In genomic region chrII:11839116-11839515, ce11 we compare ENCODE assay signal across 4 worm cellular contexts.
TF ChIP-seq lines count a peak whose summit lies in the region.

No protein-coding gene starts in this region.

TF ChIP-seq in whole organism, L1 larva, 84 proteins besides CTCF, POLR2A, EP300 and RAD21:
- TF ChIP-seq lin-14 (GFP tag; optimal IDR thresholded peaks at IDR 0.05; lab: Kevin White, UChicago) (peak; percentile 50), snu-23 (GFP tag; optimal IDR thresholded peaks at IDR 0.05; lab: Kevin White, UChicago) (peak; percentile 14), egl-27 (tag; optimal IDR thresholded peaks at IDR 0.05; lab: Kevin White, UChicago) (no peak), nhr-84 (tag; optimal IDR thresholded peaks at IDR 0.05; lab: Kevin White, UChicago) (no peak), skn-1 (tag; optimal IDR thresholded peaks at IDR 0.05; lab: Kevin White, UChicago) (no peak), nhr-20 (tag; optimal IDR thresholded peaks at IDR 0.05; lab: Kevin White, UChicago) (peak; percentile 60), nhr-19 (GFP tag; conservative IDR thresholded peaks at IDR 0.05; lab: Robert Waterston, UW) (peak; percentile 21; the same call in 1 of the 2 replicates), nhr-85 (tag; lab: Kevin White, UChicago) (peak; percentile 89), tlp-1 (tag; optimal IDR thresholded peaks at IDR 0.05; lab: Kevin White, UChicago) (no peak), lsy-2 (tag; optimal IDR thresholded peaks at IDR 0.05; lab: Kevin White, UChicago) (peak in 1 of 2 experiments; percentile 18), fkh-8 (tag; optimal IDR thresholded peaks at IDR 0.05; lab: Kevin White, UChicago) (no peak), nhr-71 (tag; optimal IDR thresholded peaks at IDR 0.05; lab: Kevin White, UChicago) (peak; percentile 64), egl-13 (tag; optimal IDR thresholded peaks at IDR 0.05; lab: Kevin White, UChicago) (no peak), blmp-1 (tag; optimal IDR thresholded peaks at IDR 0.05; lab: Kevin White, UChicago) (peak; percentile 15), elt-3 (tag; optimal IDR thresholded peaks at IDR 0.05; lab: Kevin White, UChicago) (peak in 1 of 6 experiments; percentile 48), alr-1 (tag; optimal IDR thresholded peaks at IDR 0.05; lab: Kevin White, UChicago; ENCODE audit: borderline replicate concordance) (no peak)

TF ChIP-seq in whole organism, L2 larva, 48 proteins besides CTCF, POLR2A, EP300 and RAD21:
- TF ChIP-seq crh-2 (tag; optimal IDR thresholded peaks at IDR 0.05; lab: Kevin White, UChicago) (no peak), nhr-25 (tag; optimal IDR thresholded peaks at IDR 0.05; lab: Kevin White, UChicago) (peak; percentile 53), ZK546.5 (tag; optimal IDR thresholded peaks at IDR 0.05; lab: Kevin White, UChicago) (no peak), aly-2 (tag; optimal IDR thresholded peaks at IDR 0.05; lab: Kevin White, UChicago) (no peak), sma-9 (GFP tag; optimal IDR thresholded peaks at IDR 0.05; lab: Kevin White, UChicago) (peak; percentile 46), sma-9 (tag; optimal IDR thresholded peaks at IDR 0.05; lab: Kevin White, UChicago) (no peak), mdl-1 (tag; optimal IDR thresholded peaks at IDR 0.05; lab: Kevin White, UChicago) (no peak), mbf-1 (tag; optimal IDR thresholded peaks at IDR 0.05; lab: Kevin White, UChicago) (no peak), elt-1 (tag; optimal IDR thresholded peaks at IDR 0.05; lab: Kevin White, UChicago) (no peak)
TF ChIP-seq in whole organism, L2 larva: peak in this region for 2.

TF ChIP-seq in whole organism, L3 larva, 47 proteins besides CTCF, POLR2A, EP300 and RAD21:
- TF ChIP-seq nhr-43 (tag; optimal IDR thresholded peaks at IDR 0.05; lab: Kevin White, UChicago; ENCODE audit: poor library complexity, severe bottlenecking) (peak; percentile 17), daf-12 (tag; optimal IDR thresholded peaks at IDR 0.05; lab: Kevin White, UChicago) (no peak), nhr-25 (tag; optimal IDR thresholded peaks at IDR 0.05; lab: Kevin White, UChicago) (peak; percentile 4), nhr-11 (tag; optimal IDR thresholded peaks at IDR 0.05; lab: Kevin White, UChicago) (no peak), tbx-2 (tag; optimal IDR thresholded peaks at IDR 0.05; lab: Kevin White, UChicago) (no peak), ceh-82 (tag; optimal IDR thresholded peaks at IDR 0.05; lab: Kevin White, UChicago) (no peak), nhr-28 (tag; optimal IDR thresholded peaks at IDR 0.05; lab: Kevin White, UChicago) (no peak)

TF ChIP-seq in whole organism, L4 larva, 104 proteins besides CTCF, POLR2A, EP300 and RAD21:
- TF ChIP-seq pha-4 (GFP tag; IDR thresholded peaks at IDR 0.05; lab: Robert Waterston, UW), result no peak
- TF ChIP-seq pha-4 (tag; optimal IDR thresholded peaks at IDR 0.05; lab: Kevin White, UChicago), result no peak
- TF ChIP-seq aha-1 (tag; lab: Kevin White, UChicago), result peak; percentile 73
- TF ChIP-seq hlh-30 (tag; optimal IDR thresholded peaks at IDR 0.05; lab: Kevin White, UChicago; ENCODE audit: insufficient read depth), result peak; percentile 10
- no peak for TF ChIP-seq jun-1 (tag; optimal IDR thresholded peaks at IDR 0.05; lab: Kevin White, UChicago)
- no peak for TF ChIP-seq nhr-25 (tag; optimal IDR thresholded peaks at IDR 0.05; lab: Kevin White, UChicago; ENCODE audit: borderline replicate concordance, insufficient read depth)
- TF ChIP-seq nhr-48 (tag; optimal IDR thresholded peaks at IDR 0.05; lab: Kevin White, UChicago), result no peak
- TF ChIP-seq nhr-77 (tag; optimal IDR thresholded peaks at IDR 0.05; lab: Kevin White, UChicago), result no peak
- TF ChIP-seq F44E2.7 (GFP tag; IDR thresholded peaks at IDR 0.05; lab: Robert Waterston, UW), result no peak
- TF ChIP-seq fkh-10 (GFP tag; optimal IDR thresholded peaks at IDR 0.05; lab: Kevin White, UChicago), result no peak
- no peak for TF ChIP-seq Y48G9A.11 (GFP tag; IDR thresholded peaks at IDR 0.05; lab: Robert Waterston, UW)
- TF ChIP-seq lsy-2 (tag; optimal IDR thresholded peaks at IDR 0.05; lab: Kevin White, UChicago), result peak in 1 of 2 experiments; percentile 30
- no peak for TF ChIP-seq ces-1 (GFP tag; optimal IDR thresholded peaks at IDR 0.05; lab: Kevin White, UChicago)
- no peak for TF ChIP-seq ceh-28 (tag; optimal IDR thresholded peaks at IDR 0.05; lab: Kevin White, UChicago)
- no peak for TF ChIP-seq dpl-1 (GFP tag; optimal IDR thresholded peaks at IDR 0.05; lab: Kevin White, UChicago)
- no peak for TF ChIP-seq mes-2 (tag; optimal IDR thresholded peaks at IDR 0.05; lab: Kevin White, UChicago; ENCODE audit: poor library complexity, severe bottlenecking)
- TF ChIP-seq skn-1 (tag; optimal IDR thresholded peaks at IDR 0.05; lab: Kevin White, UChicago), result no peak
- no peak for TF ChIP-seq mdt-29 (GFP tag; IDR thresholded peaks at IDR 0.05; lab: Robert Waterston, UW)
- TF ChIP-seq lin-15B (tag; optimal IDR thresholded peaks at IDR 0.05; lab: Kevin White, UChicago), result no peak
- no peak for TF ChIP-seq daf-12 (tag; optimal IDR thresholded peaks at IDR 0.05; lab: Kevin White, UChicago)
- TF ChIP-seq hmg-1.1 (GFP tag; IDR thresholded peaks at IDR 0.05; lab: Robert Waterston, UW), result no peak
- no peak for TF ChIP-seq T26A8.4 (GFP tag; IDR thresholded peaks at IDR 0.05; lab: Robert Waterston, UW)

Comparison
In these comparisons a context has a peak if more than half of its experiments do, and no peak if none do; other contexts are left out.
1. Of the 29 proteins assayed by ChIP-seq in both whole organism, L4 larva and whole organism, L1 larva: peak only in whole organism, L4 larva: aha-1; only in whole organism, L1 larva: none; in both: none; in neither: 27; mixed calls (peak in some experiments, not most) for 1.